Worm (Caenorhabditis elegans) whole organism, L1 larva: ENCODE measurements around the gene fkh-7.
A peak's percentile ranks its signal among the peaks of the same experiment; 100 is the strongest.

Source experiments
- F16B12.6 ChIP-seq: fragments of 150-350 bp; optimal IDR thresholded peaks from 2 replicates; lab custom pipeline; 2014; ENCODE audit warnings: missing biosample characterization, missing genetic modification characterization
- Y116A8C.19 ChIP-seq: sonication (generic microtip); optimal IDR thresholded peaks from 2 replicates; lab custom pipeline; 2016; ENCODE audit warnings: missing compliant biosample characterization, missing genetic modification characterization, borderline replicate concordance
- alr-1 ChIP-seq: fragments of 200-800 bp; sonication (Bioruptor generic); optimal IDR thresholded peaks from 2 replicates; lab custom pipeline; 2018; ENCODE audit warnings: borderline replicate concordance, mild to moderate bottlenecking, missing genetic modification characterization, missing compliant biosample characterization
- ama-1 ChIP-seq: fragments of 150-350 bp; optimal IDR thresholded peaks from 2 replicates; lab custom pipeline; 2014
- blmp-1 ChIP-seq: fragments of 150-350 bp; optimal IDR thresholded peaks from 2 replicates; lab custom pipeline; 2014; ENCODE audit warnings: missing biosample characterization, missing genetic modification characterization
- ceh-63 ChIP-seq: fragments of 200-800 bp; sonication (Bioruptor generic); optimal IDR thresholded peaks from 2 replicates; lab custom pipeline; 2018; ENCODE audit warnings: mild to moderate bottlenecking, missing genetic modification characterization, missing compliant biosample characterization
- ces-1 ChIP-seq: fragments of 150-350 bp; optimal IDR thresholded peaks from 2 replicates; lab custom pipeline; 2014; ENCODE audit warnings: missing biosample characterization, missing genetic modification reagents, missing genetic modification characterization
- efl-1 ChIP-seq, 4 experiments: fragments of 150-350 bp; optimal IDR thresholded peaks in 3 of 4; peaks in 1 of 4; 1 replicate in 1 of 4; 2 replicates in 3 of 4; lab custom pipeline; 2014; ENCODE audit warnings: missing biosample characterization in 2 of 4, missing genetic modification characterization in 2 of 4, missing genetic modification reagents in 2 of 4
- egl-13 ChIP-seq: sonication (generic microtip); optimal IDR thresholded peaks from 2 replicates; lab custom pipeline; 2016; ENCODE audit warnings: missing genotype, missing genetic modification reagents, missing genetic modification characterization, missing compliant biosample characterization
- elt-2 ChIP-seq: sonication (generic microtip); optimal IDR thresholded peaks from 2 replicates; lab custom pipeline; 2016; ENCODE audit warnings: missing genetic modification characterization, mild to moderate bottlenecking, inconsistent platforms, missing compliant biosample characterization, missing genetic modification reagents
- fkh-10 ChIP-seq: sonication (generic microtip); optimal IDR thresholded peaks from 2 replicates; lab custom pipeline; 2017; ENCODE audit warnings: missing biosample characterization, missing genetic modification reagents, missing genetic modification characterization
- fos-1 ChIP-seq: fragments of 150-350 bp; optimal IDR thresholded peaks from 2 replicates; lab custom pipeline; 2014; ENCODE audit warnings: missing biosample characterization, missing genetic modification characterization
- hlh-4 ChIP-seq: sonication (generic microtip); optimal IDR thresholded peaks from 2 replicates; lab custom pipeline; 2016; ENCODE audit warnings: mild to moderate bottlenecking, missing genetic modification characterization, missing compliant biosample characterization
- mab-9 ChIP-seq: fragments of 200-800 bp; sonication (Bioruptor generic); IDR thresholded peaks from 2 replicates; pipeline ENCODE4 v1.3.6; 2022; ENCODE audit warnings: missing genetic modification reagents, missing genetic modification characterization, missing compliant biosample characterization
- mdl-1 ChIP-seq, 2 experiments: fragments of 150-350 bp; optimal IDR thresholded peaks; 2 replicates each; lab custom pipeline; 2014 to 2017; ENCODE audit warnings: missing biosample characterization in 2 of 2, missing genetic modification characterization in 2 of 2, inconsistent platforms in 1 of 2
- mep-1 ChIP-seq: fragments of 150-350 bp; optimal IDR thresholded peaks from 2 replicates; lab custom pipeline; 2014; ENCODE audit warnings: missing biosample characterization, missing genetic modification characterization
- nhr-12 ChIP-seq: sonication (generic microtip); optimal IDR thresholded peaks from 2 replicates; lab custom pipeline; 2017; ENCODE audit warnings: missing biosample characterization, missing genetic modification characterization
- nhr-237 ChIP-seq: fragments of 150-350 bp; optimal IDR thresholded peaks from 2 replicates; lab custom pipeline; 2014; ENCODE audit warnings: missing biosample characterization, missing genetic modification characterization
- nhr-28 ChIP-seq: fragments of 150-350 bp; optimal IDR thresholded peaks from 2 replicates; lab custom pipeline; 2014; ENCODE audit warnings: missing biosample characterization, missing genetic modification characterization
- pag-3 ChIP-seq: sonication (generic microtip); optimal IDR thresholded peaks from 2 replicates; lab custom pipeline; 2017; ENCODE audit warnings: missing genetic modification characterization, mild to moderate bottlenecking, missing compliant biosample characterization, antibody characterized with exemption, borderline replicate concordance; ENCODE audit not compliant: insufficient read depth
- rnt-1 ChIP-seq: sonication (generic microtip); optimal IDR thresholded peaks from 2 replicates; lab custom pipeline; 2016; ENCODE audit warnings: mild to moderate bottlenecking, missing genetic modification characterization, moderate library complexity, missing compliant biosample characterization
- snpc-4 ChIP-seq: fragments of 150-350 bp; optimal IDR thresholded peaks from 2 replicates; lab custom pipeline; 2014; ENCODE audit warnings: missing biosample characterization, missing genetic modification characterization
- swsn-7 ChIP-seq: sonication (generic microtip); optimal IDR thresholded peaks from 2 replicates; lab custom pipeline; 2016; ENCODE audit warnings: missing genetic modification characterization, missing compliant biosample characterization
- tbx-2 ChIP-seq: sonication (generic microtip); optimal IDR thresholded peaks from 2 replicates; lab custom pipeline; 2016; ENCODE audit warnings: missing genetic modification characterization, missing compliant biosample characterization
- tlp-1 ChIP-seq: fragments of 150-350 bp; optimal IDR thresholded peaks from 2 replicates; lab custom pipeline; 2014; ENCODE audit warnings: missing biosample characterization, missing genetic modification characterization
- unc-30 ChIP-seq: sonication (generic microtip); optimal IDR thresholded peaks from 2 replicates; lab custom pipeline; 2017; ENCODE audit warnings: missing biosample characterization, missing genetic modification characterization
- unc-62 ChIP-seq: fragments of 150-350 bp; optimal IDR thresholded peaks from 2 replicates; lab custom pipeline; 2014; ENCODE audit warnings: missing biosample characterization, missing genetic modification reagents, missing genetic modification characterization
- unc-98 ChIP-seq: fragments of 200-800 bp; sonication (Bioruptor generic); IDR thresholded peaks from 2 replicates; pipeline ENCODE4 v1.3.6; 2022; ENCODE audit warnings: missing genetic modification characterization, missing compliant biosample characterization
- xbp-1 ChIP-seq: sonication (generic microtip); optimal IDR thresholded peaks from 2 replicates; lab custom pipeline; 2016; ENCODE audit warnings: missing genetic modification characterization, missing compliant biosample characterization
- ztf-11 ChIP-seq, 2 experiments: sonication (generic microtip); optimal IDR thresholded peaks; 2 replicates each; lab custom pipeline; 2016 to 2017; ENCODE audit warnings: missing genetic modification characterization in 2 of 2, missing biosample characterization in 1 of 2, missing compliant biosample characterization in 1 of 2
- ztf-4 ChIP-seq: fragments of 150-350 bp; optimal IDR thresholded peaks from 2 replicates; lab custom pipeline; 2014; ENCODE audit warnings: missing biosample characterization, missing genetic modification characterization

The fkh-7 gene

DNA sequence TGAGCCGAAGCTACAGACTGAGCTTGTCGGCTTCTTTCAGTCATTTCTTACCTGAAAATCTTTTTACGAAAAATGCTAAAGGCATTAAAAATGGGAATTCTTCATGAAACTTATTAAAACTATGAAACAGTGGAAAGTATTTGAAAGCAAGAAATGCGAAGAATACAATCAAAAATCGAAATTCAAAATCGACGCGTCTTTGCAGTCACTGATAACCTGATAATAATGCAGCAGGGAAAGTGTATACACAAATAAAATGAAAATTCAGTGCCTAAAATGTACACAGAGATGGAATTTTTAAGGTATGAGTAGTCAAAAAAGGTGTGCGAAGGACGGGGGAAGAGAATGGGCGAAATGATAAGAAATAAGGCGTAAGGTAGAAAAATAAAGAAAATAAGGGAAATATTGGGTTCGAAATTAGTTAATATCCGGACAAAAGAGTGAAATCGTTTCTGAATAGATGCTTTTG lies 30.1 kb downstream of the fkh-7 start, which contains the start of gene C39H7.4:
TSS of gene C39H7.4 (minus strand) at position 51 of the 469 bp plus-strand sequence.
- TF ChIP-seq nhr-28: no peak
- TF ChIP-seq mep-1 (tag; lab: Kevin White, UChicago): no peak
- TF ChIP-seq fos-1 (tag; lab: Kevin White, UChicago): no peak
- no peak for TF ChIP-seq blmp-1 (tag; lab: Kevin White, UChicago)
- no peak for TF ChIP-seq fkh-10 (GFP tag; lab: Kevin White, UChicago)
- peak; percentile 55 for TF ChIP-seq elt-2 (tag; lab: Kevin White, UChicago)
- TF ChIP-seq alr-1 (tag; lab: Kevin White, UChicago): no peak
- TF ChIP-seq, all 84 proteins: peak for 1

DNA sequence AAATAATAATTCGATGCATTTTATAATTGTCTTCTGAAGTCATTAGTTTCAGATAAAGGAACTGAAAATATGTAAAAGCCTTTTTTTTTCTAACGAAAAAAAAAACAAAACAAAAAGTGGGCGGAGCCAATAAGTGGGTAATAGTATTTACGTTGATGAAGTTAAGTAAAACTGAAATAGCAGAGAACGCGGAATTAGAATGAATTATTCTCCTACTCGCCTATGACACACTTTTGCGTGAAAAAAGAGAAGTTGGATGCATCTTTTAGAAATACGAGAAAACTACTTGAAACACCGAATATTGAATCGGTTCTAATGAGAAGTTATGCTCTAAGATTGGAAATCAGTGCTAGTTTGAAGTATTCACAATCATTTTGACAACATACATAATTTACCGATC lies 35.2 kb downstream of the fkh-7 start, which contains the start of gene srsx-16:
TSS of gene srsx-16 (minus strand) at position 101 of the 400 bp plus-strand sequence.
- TF ChIP-seq nhr-237 (tag; lab: Kevin White, UChicago): no peak
- TF ChIP-seq fkh-10 (GFP tag; lab: Kevin White, UChicago): no peak
- TF ChIP-seq Y116A8C.19: no peak
- no peak for TF ChIP-seq rnt-1 (tag; lab: Kevin White, UChicago)
- no peak for TF ChIP-seq efl-1 (optimal IDR thresholded peaks at IDR 0.05; lab: Kevin White, UChicago)
- peak in 1 of 2 experiments; percentile 76 for TF ChIP-seq efl-1 (GFP tag; optimal IDR thresholded peaks at IDR 0.05 in 1 of 2; lab: Kevin White, UChicago)
- TF ChIP-seq mdl-1 (tag; optimal IDR thresholded peaks at IDR 0.05; lab: Kevin White, UChicago): no peak
- TF ChIP-seq tlp-1: no peak
- no peak for TF ChIP-seq mab-9
- TF ChIP-seq, all 84 proteins: peak for 1

DNA sequence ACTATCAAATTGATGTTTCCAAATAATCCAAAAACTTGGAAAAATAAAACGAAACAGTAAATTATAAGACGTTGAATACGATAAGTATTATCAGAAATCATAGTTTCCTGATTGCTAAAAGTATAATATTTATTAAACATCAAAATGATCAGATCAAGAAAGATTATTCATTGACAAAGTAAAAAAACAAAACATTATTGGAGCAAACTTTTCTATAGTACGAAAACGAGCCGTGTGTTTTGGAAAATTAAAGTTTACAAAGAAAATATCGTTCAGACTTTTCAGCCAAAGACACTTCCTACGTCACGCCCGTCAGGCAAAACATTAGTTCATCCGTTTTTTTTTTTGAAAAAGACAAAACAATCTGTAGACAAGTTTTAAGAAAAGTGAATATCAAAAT lies 39.2 kb downstream of the fkh-7 start, which contains the start of gene srsx-15:
TSS of gene srsx-15 (minus strand) at position 101 of the 400 bp plus-strand sequence.
- TF ChIP-seq efl-1 (optimal IDR thresholded peaks at IDR 0.05; lab: Kevin White, UChicago): no peak
- peak in 1 of 2 experiments; percentile 72 for TF ChIP-seq efl-1 (GFP tag; optimal IDR thresholded peaks at IDR 0.05 in 1 of 2; lab: Kevin White, UChicago)
- TF ChIP-seq unc-62 (GFP tag; lab: Kevin White, UChicago): no peak
- TF ChIP-seq, all 84 proteins: peak for 1

DNA sequence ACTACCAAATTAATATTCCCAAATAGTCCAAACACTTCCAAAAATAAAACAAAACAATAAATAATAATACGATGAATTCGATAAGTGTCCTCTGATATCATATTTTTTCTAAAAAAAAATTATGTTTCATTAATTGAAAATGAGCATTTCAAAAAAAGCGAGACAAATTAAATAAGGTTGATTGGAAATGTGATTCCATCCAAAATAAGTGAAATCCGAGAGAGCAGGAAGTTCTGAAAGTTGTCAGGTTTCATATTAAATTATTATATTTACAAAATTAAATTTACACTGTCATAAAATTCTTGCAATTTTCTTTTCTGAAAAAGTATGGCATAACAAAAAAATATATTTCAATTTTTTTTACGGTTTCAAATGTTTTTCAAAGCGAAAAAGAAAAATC lies 42.6 kb downstream of the fkh-7 start, which contains the start of gene srsx-14:
TSS of gene srsx-14 (minus strand) at position 101 of the 400 bp plus-strand sequence.
- TF ChIP-seq ztf-4 (tag; lab: Kevin White, UChicago) (no peak), unc-30 (tag; lab: Kevin White, UChicago) (no peak), tlp-1 (no peak), tbx-2 (no peak), swsn-7 (no peak), ceh-63 (GFP tag; lab: Kevin White, UChicago) (no peak), hlh-4 (tag; lab: Kevin White, UChicago) (no peak), F16B12.6 (tag; lab: Kevin White, UChicago) (no peak), xbp-1 (tag; lab: Kevin White, UChicago) (no peak), ces-1 (GFP tag; lab: Kevin White, UChicago) (no peak), egl-13 (tag; lab: Kevin White, UChicago) (no peak)

DNA sequence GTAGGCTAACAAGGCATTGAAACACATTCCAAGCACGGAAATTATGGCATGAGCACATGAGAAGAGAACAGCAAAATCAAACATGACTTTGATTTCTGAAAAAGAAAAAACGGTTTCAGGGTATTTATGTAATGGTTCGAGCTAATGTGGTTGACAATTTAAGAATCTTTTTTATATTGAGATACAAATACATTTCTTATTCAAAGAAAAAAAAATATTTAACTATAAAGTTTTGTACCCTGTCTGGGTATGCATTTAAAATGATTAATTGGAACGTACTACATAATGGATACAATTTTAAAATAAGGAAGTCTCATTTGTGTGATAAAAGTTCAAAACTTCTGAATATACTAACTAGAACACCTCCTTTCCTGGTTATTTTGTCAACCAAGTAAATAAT lies 45.7 kb downstream of the fkh-7 start, which contains the start of gene srd-12:
TSS of gene srd-12 (minus strand) at position 101 of the 400 bp plus-strand sequence.
- TF ChIP-seq Y116A8C.19 (no peak), unc-98 (GFP tag; lab: Robert Waterston, UW) (no peak)

DNA sequence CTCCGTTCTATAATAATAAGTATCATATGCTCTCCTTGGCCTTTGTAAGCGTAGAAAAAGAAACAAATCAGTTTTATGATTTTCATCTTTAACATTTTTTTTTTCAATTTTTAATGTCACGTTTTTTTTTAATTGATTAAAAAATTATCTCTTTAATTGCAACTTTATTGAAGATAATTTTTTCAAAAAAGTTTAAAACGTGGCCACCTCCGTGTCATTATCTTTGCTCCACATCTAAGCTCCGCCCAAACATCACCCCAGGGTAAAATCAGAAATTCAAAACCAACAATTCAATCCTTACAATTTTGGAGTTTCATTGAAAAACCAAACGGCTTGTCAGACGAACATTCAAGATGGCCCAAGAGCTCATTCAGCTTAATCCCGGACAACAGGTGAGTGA lies 47.1 kb downstream of the fkh-7 start, which contains the start of gene ttbk-8.2:
TSS of gene ttbk-8.2 (plus strand) at position 301 of the 400 bp plus-strand sequence.
- TF ChIP-seq snpc-4 (tag; lab: Kevin White, UChicago): no peak
- TF ChIP-seq swsn-7: no peak
- no peak for TF ChIP-seq ama-1
- no peak for TF ChIP-seq ztf-11 (tag; optimal IDR thresholded peaks at IDR 0.05; lab: Kevin White, UChicago)
- TF ChIP-seq pag-3: no peak
- TF ChIP-seq mep-1 (tag; lab: Kevin White, UChicago): no peak
- no peak for TF ChIP-seq xbp-1 (tag; lab: Kevin White, UChicago)
- TF ChIP-seq nhr-12: no peak
- no peak for TF ChIP-seq unc-62 (GFP tag; lab: Kevin White, UChicago)
